Worm (Caenorhabditis elegans) whole organism, late embryonic: ENCODE data around the gene F14H3.15.

ENCODE experiments used
- T23F11.4 ChIP-seq: fragments of 200-800 bp; sonication (Bioruptor generic); optimal IDR thresholded peaks from 2 replicates; lab custom pipeline; 2018; ENCODE audit warnings: mild to moderate bottlenecking, missing genetic modification characterization, missing compliant biosample characterization
- Y22D7AL.16 ChIP-seq: sonication (generic microtip); optimal IDR thresholded peaks from 2 replicates; lab custom pipeline; 2016; ENCODE audit warnings: missing genetic modification characterization, missing compliant biosample characterization
- ceh-18 ChIP-seq: sonication (generic microtip); optimal IDR thresholded peaks from 2 replicates; lab custom pipeline; 2016; ENCODE audit warnings: missing genetic modification characterization, missing compliant biosample characterization
- ceh-19 ChIP-seq: fragments of 200-800 bp; sonication (Bioruptor generic); optimal IDR thresholded peaks from 2 replicates; lab custom pipeline; 2018; ENCODE audit warnings: mild to moderate bottlenecking, missing genetic modification characterization, missing compliant biosample characterization
- ceh-2 ChIP-seq: sonication (generic microtip); optimal IDR thresholded peaks from 2 replicates; lab custom pipeline; 2016; ENCODE audit warnings: missing genotype, missing genetic modification characterization, missing compliant biosample characterization
- ceh-24 ChIP-seq: sonication (generic microtip); optimal IDR thresholded peaks from 2 replicates; lab custom pipeline; 2016; ENCODE audit warnings: mild to moderate bottlenecking, missing genetic modification characterization, missing compliant biosample characterization
- ceh-31 ChIP-seq: sonication (generic microtip); optimal IDR thresholded peaks from 2 replicates; lab custom pipeline; 2016; ENCODE audit warnings: missing genetic modification characterization, missing compliant biosample characterization
- ceh-34 ChIP-seq: sonication (generic microtip); optimal IDR thresholded peaks from 2 replicates; lab custom pipeline; 2016; ENCODE audit warnings: mild to moderate bottlenecking, missing genetic modification characterization, missing compliant biosample characterization
- ceh-48 ChIP-seq: sonication (generic microtip); optimal IDR thresholded peaks from 2 replicates; lab custom pipeline; 2016; ENCODE audit warnings: missing genetic modification characterization, inconsistent platforms, missing compliant biosample characterization
- ceh-9 ChIP-seq: sonication (generic microtip); optimal IDR thresholded peaks from 2 replicates; lab custom pipeline; 2016; ENCODE audit warnings: mild to moderate bottlenecking, missing genetic modification characterization, inconsistent platforms, missing compliant biosample characterization
- che-1 ChIP-seq: sonication (generic microtip); optimal IDR thresholded peaks from 2 replicates; lab custom pipeline; 2016; ENCODE audit warnings: mild to moderate bottlenecking, missing genetic modification characterization, missing compliant biosample characterization
- dmd-4 ChIP-seq: sonication (generic microtip); optimal IDR thresholded peaks from 2 replicates; lab custom pipeline; 2016; ENCODE audit warnings: borderline replicate concordance, missing genetic modification characterization, missing compliant biosample characterization
- dve-1 ChIP-seq: sonication (generic microtip); optimal IDR thresholded peaks from 2 replicates; lab custom pipeline; 2017; ENCODE audit warnings: antibody characterized with exemption, mild to moderate bottlenecking, missing genetic modification characterization, missing compliant biosample characterization
- ets-4 ChIP-seq: sonication (generic microtip); optimal IDR thresholded peaks from 2 replicates; lab custom pipeline; 2016; ENCODE audit warnings: missing genetic modification characterization, missing compliant biosample characterization
- fax-1 ChIP-seq: sonication (generic microtip); optimal IDR thresholded peaks from 2 replicates; lab custom pipeline; 2016; ENCODE audit warnings: missing genotype, missing genetic modification characterization, missing compliant biosample characterization
- hlh-13 ChIP-seq: fragments of 200-800 bp; sonication (Bioruptor generic); optimal IDR thresholded peaks from 2 replicates; lab custom pipeline; 2018; ENCODE audit warnings: mild to moderate bottlenecking, missing genetic modification characterization, missing compliant biosample characterization
- hlh-8 ChIP-seq: sonication (generic microtip); optimal IDR thresholded peaks from 2 replicates; lab custom pipeline; 2016; ENCODE audit warnings: missing genotype, missing genetic modification characterization, missing compliant biosample characterization
- lin-11 ChIP-seq: fragments of 200-800 bp; sonication (Bioruptor generic); optimal IDR thresholded peaks from 2 replicates; lab custom pipeline; 2018; ENCODE audit warnings: mild to moderate bottlenecking, missing genetic modification characterization, missing compliant biosample characterization
- mec-3 ChIP-seq: sonication (generic microtip); optimal IDR thresholded peaks from 2 replicates; lab custom pipeline; 2016; ENCODE audit warnings: borderline replicate concordance, missing genetic modification characterization, missing compliant biosample characterization
- nhr-11 ChIP-seq: fragments of 150-350 bp; optimal IDR thresholded peaks from 2 replicates; lab custom pipeline; 2014; ENCODE audit warnings: missing biosample characterization, missing genetic modification characterization
- npax-4 ChIP-seq: sonication (generic microtip); optimal IDR thresholded peaks from 2 replicates; lab custom pipeline; 2016; ENCODE audit warnings: missing genetic modification characterization, missing compliant biosample characterization
- odd-2 ChIP-seq: sonication (generic microtip); optimal IDR thresholded peaks from 2 replicates; lab custom pipeline; 2017; ENCODE audit warnings: antibody characterized with exemption, mild to moderate bottlenecking, missing genetic modification characterization, missing compliant biosample characterization
- pag-3 ChIP-seq: sonication (generic microtip); optimal IDR thresholded peaks from 2 replicates; lab custom pipeline; 2016; ENCODE audit warnings: missing compliant biosample characterization, missing genetic modification characterization, borderline replicate concordance
- pax-1 ChIP-seq: fragments of 150-350 bp; optimal IDR thresholded peaks from 2 replicates; lab custom pipeline; 2014; ENCODE audit warnings: missing biosample characterization, missing genetic modification characterization
- pha-2 ChIP-seq: sonication (generic microtip); optimal IDR thresholded peaks from 2 replicates; lab custom pipeline; 2017; ENCODE audit warnings: mild to moderate bottlenecking, missing genetic modification characterization, missing compliant biosample characterization
- pros-1 ChIP-seq: fragments of 150-350 bp; optimal IDR thresholded peaks from 2 replicates; lab custom pipeline; 2014; ENCODE audit warnings: missing biosample characterization, missing genetic modification reagents, missing genetic modification characterization
- rnt-1 ChIP-seq: sonication (generic microtip); optimal IDR thresholded peaks from 2 replicates; lab custom pipeline; 2016; ENCODE audit warnings: missing genetic modification characterization, missing compliant biosample characterization
- sox-2 ChIP-seq: fragments of 200-800 bp; sonication (Bioruptor generic); IDR thresholded peaks from 2 replicates; pipeline ENCODE4 v1.3.6; 2022; ENCODE audit warnings: missing genetic modification reagents, missing genetic modification characterization, missing compliant biosample characterization
- syd-9 ChIP-seq: sonication (generic microtip); optimal IDR thresholded peaks from 2 replicates; lab custom pipeline; 2016; ENCODE audit warnings: mild to moderate bottlenecking, missing genetic modification characterization, moderate library complexity, missing compliant biosample characterization
- tbx-2 ChIP-seq: sonication (generic microtip); optimal IDR thresholded peaks from 2 replicates; lab custom pipeline; 2016; ENCODE audit warnings: missing genetic modification characterization, missing compliant biosample characterization
- tbx-7 ChIP-seq: sonication (generic microtip); optimal IDR thresholded peaks from 2 replicates; lab custom pipeline; 2016; ENCODE audit warnings: missing genotype, missing genetic modification characterization, missing compliant biosample characterization
- unc-3 ChIP-seq, 2 experiments: fragments of 200-800 bp in 1 of 2; sonication (Bioruptor generic) in 1 of 2; sonication (generic microtip) in 1 of 2; conservative IDR thresholded peaks in 1 of 2; optimal IDR thresholded peaks in 1 of 2; 2 replicates each; pipeline versions ENCODE4 v1.3.6 to Lab custom; 2016 to 2022; ENCODE audit warnings: missing compliant biosample characterization in 2 of 2, missing genetic modification characterization in 2 of 2, missing genetic modification reagents in 1 of 2
- unc-42 ChIP-seq: sonication (generic microtip); optimal IDR thresholded peaks from 2 replicates; lab custom pipeline; 2016; ENCODE audit warnings: missing genotype, missing genetic modification characterization, missing compliant biosample characterization
- zip-5 ChIP-seq: sonication (generic microtip); optimal IDR thresholded peaks from 2 replicates; lab custom pipeline; 2016; ENCODE audit warnings: missing genetic modification characterization, missing compliant biosample characterization
- ztf-16 ChIP-seq: sonication (generic microtip); optimal IDR thresholded peaks from 2 replicates; lab custom pipeline; 2017; ENCODE audit warnings: missing genetic modification characterization, missing compliant biosample characterization

The F14H3.15 gene

DNA sequence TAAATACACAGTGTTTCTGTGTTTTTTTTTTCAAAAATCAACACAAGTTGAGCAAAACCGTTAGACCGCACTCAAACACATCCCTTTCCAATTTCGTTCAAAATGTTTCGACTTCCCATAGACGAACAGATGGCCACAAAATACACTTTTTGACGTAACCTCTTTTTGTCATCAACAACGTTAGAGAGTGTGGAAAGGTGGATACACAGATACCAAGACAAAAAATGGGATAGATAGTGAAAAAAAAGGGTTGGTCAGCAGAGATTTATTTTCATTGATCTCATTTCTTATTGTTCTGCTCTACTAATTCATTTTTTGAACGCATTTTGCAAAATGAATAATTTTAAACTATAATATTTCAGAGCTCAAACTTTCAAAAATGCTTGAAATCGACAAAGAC lies 34.8 kb upstream of the F14H3.15 start:
- TF ChIP-seq pag-3 (tag; lab: Kevin White, UChicago) (no peak), ceh-18 (tag; lab: Kevin White, UChicago) (no peak), zip-5 (tag; lab: Kevin White, UChicago) (no peak), unc-42 (tag; lab: Kevin White, UChicago) (no peak), ets-4 (tag; lab: Kevin White, UChicago) (no peak), dmd-4 (no peak), ceh-34 (tag; lab: Kevin White, UChicago) (no peak), ceh-24 (tag; lab: Kevin White, UChicago) (no peak), ceh-2 (tag; lab: Kevin White, UChicago) (no peak), unc-3 (GFP tag; conservative IDR thresholded peaks at IDR 0.05; lab: Robert Waterston, UW) (no peak), unc-3 (tag; optimal IDR thresholded peaks at IDR 0.05; lab: Kevin White, UChicago) (no peak), tbx-2 (tag; lab: Kevin White, UChicago) (no peak), pha-2 (no peak), ceh-31 (tag; lab: Kevin White, UChicago) (no peak), pros-1 (tag; lab: Kevin White, UChicago) (no peak), ceh-19 (GFP tag; lab: Kevin White, UChicago) (no peak), tbx-7 (tag; lab: Kevin White, UChicago) (no peak), nhr-11 (tag; lab: Kevin White, UChicago) (no peak)

- TF ChIP-seq ceh-2 (tag; lab: Kevin White, UChicago) = no peak
- TF ChIP-seq ceh-19 (GFP tag; lab: Kevin White, UChicago) = no peak
- no peak for TF ChIP-seq ceh-18 (tag; lab: Kevin White, UChicago)
- no peak for TF ChIP-seq hlh-8 (tag; lab: Kevin White, UChicago)
- TF ChIP-seq Y22D7AL.16 = no peak
- TF ChIP-seq npax-4 (tag; lab: Kevin White, UChicago) = no peak
- no peak for TF ChIP-seq ztf-16 (tag; lab: Kevin White, UChicago)
- no peak for TF ChIP-seq unc-42 (tag; lab: Kevin White, UChicago)
- no peak for TF ChIP-seq rnt-1
- TF ChIP-seq T23F11.4 = no peak
- TF ChIP-seq che-1 (tag; lab: Kevin White, UChicago) = no peak
- TF ChIP-seq hlh-13 (GFP tag; lab: Kevin White, UChicago) = no peak
- TF ChIP-seq sox-2 (GFP tag; lab: Robert Waterston, UW) = no peak
These were observed 34.2 kb upstream of the F14H3.15 start, which contains the start of gene F22B8.7 for ce11 chrV:16094284-16094683. TSS of gene F22B8.7 (plus strand) at chrV:16094584.

ce11 chrV:16090685-16091084 lies 30.6 kb upstream of the F14H3.15 start, which contains the start of gene F22B8.3:
TSS of gene F22B8.3 (plus strand) at chrV:16090985.
- TF ChIP-seq ceh-48 (tag; lab: Kevin White, UChicago) = no peak
- no peak for TF ChIP-seq rnt-1
- no peak for TF ChIP-seq odd-2 (tag; lab: Kevin White, UChicago)
- no peak for TF ChIP-seq ceh-9 (tag; lab: Kevin White, UChicago)
- no peak for TF ChIP-seq ceh-18 (tag; lab: Kevin White, UChicago)
- no peak for TF ChIP-seq pros-1 (tag; lab: Kevin White, UChicago)
- no peak for TF ChIP-seq pax-1 (tag; lab: Kevin White, UChicago)
- no peak for TF ChIP-seq unc-3 (GFP tag; conservative IDR thresholded peaks at IDR 0.05; lab: Robert Waterston, UW)
- TF ChIP-seq unc-3 (tag; optimal IDR thresholded peaks at IDR 0.05; lab: Kevin White, UChicago) = no peak
- no peak for TF ChIP-seq syd-9
- TF ChIP-seq lin-11 (tag; lab: Kevin White, UChicago) = no peak
- no peak for TF ChIP-seq fax-1 (tag; lab: Kevin White, UChicago)
- TF ChIP-seq unc-42 (tag; lab: Kevin White, UChicago) = no peak
- no peak for TF ChIP-seq mec-3 (tag; lab: Kevin White, UChicago)

ce11 chrV:16080678-16081077 lies 20.6 kb upstream of the F14H3.15 start:
- TF ChIP-seq tbx-2 (tag; lab: Kevin White, UChicago) = no peak
- TF ChIP-seq dve-1 (tag; lab: Kevin White, UChicago) = no peak
